Worm (Caenorhabditis elegans) whole organism, L2 larva: ENCODE measurements around the gene srh-286.

Experiments
- R02D3.7 ChIP-seq: fragments of 150-350 bp; optimal IDR thresholded peaks from 2 replicates; lab custom pipeline; 2014; ENCODE audit warnings: missing biosample characterization, missing genetic modification characterization
- alr-1 ChIP-seq: fragments of 150-350 bp; optimal IDR thresholded peaks from 2 replicates; lab custom pipeline; 2014; ENCODE audit warnings: missing biosample characterization, missing genetic modification characterization
- aly-2 ChIP-seq: fragments of 150-350 bp; optimal IDR thresholded peaks from 2 replicates; lab custom pipeline; 2014; ENCODE audit warnings: missing biosample characterization, missing genetic modification characterization
- ama-1 ChIP-seq: fragments of 150-350 bp; optimal IDR thresholded peaks from 2 replicates; lab custom pipeline; 2018; ENCODE audit warnings: inconsistent platforms
- blmp-1 ChIP-seq: sonication (generic microtip); optimal IDR thresholded peaks from 2 replicates; lab custom pipeline; 2017; ENCODE audit warnings: missing genetic modification characterization, mild to moderate bottlenecking, missing compliant biosample characterization, antibody characterized with exemption, moderate library complexity; ENCODE audit not compliant: insufficient read depth
- ceh-16 ChIP-seq: fragments of 150-350 bp; optimal IDR thresholded peaks from 2 replicates; lab custom pipeline; 2014; ENCODE audit warnings: missing biosample characterization, missing genetic modification characterization
- crh-2 ChIP-seq: sonication (generic microtip); optimal IDR thresholded peaks from 2 replicates; lab custom pipeline; 2017; ENCODE audit warnings: missing biosample characterization, missing genetic modification characterization
- dmd-4 ChIP-seq: sonication (generic microtip); optimal IDR thresholded peaks from 2 replicates; lab custom pipeline; 2017; ENCODE audit warnings: missing biosample characterization, missing genetic modification characterization
- egl-27 ChIP-seq: sonication (generic microtip); optimal IDR thresholded peaks from 3 replicates; lab custom pipeline; 2017; ENCODE audit warnings: missing biosample characterization, missing genetic modification reagents, missing genetic modification characterization
- elt-1 ChIP-seq: fragments of 150-350 bp; optimal IDR thresholded peaks from 2 replicates; lab custom pipeline; 2014; ENCODE audit warnings: missing biosample characterization, missing genetic modification characterization
- elt-3 ChIP-seq: sonication (generic microtip); optimal IDR thresholded peaks from 2 replicates; lab custom pipeline; 2017; ENCODE audit warnings: missing biosample characterization, missing genetic modification characterization
- fos-1 ChIP-seq: fragments of 150-350 bp; optimal IDR thresholded peaks from 2 replicates; lab custom pipeline; 2014; ENCODE audit warnings: missing biosample characterization, missing genetic modification characterization
- gmeb-1 ChIP-seq: fragments of 150-350 bp; optimal IDR thresholded peaks from 2 replicates; lab custom pipeline; 2014; ENCODE audit warnings: missing biosample characterization, missing genetic modification characterization
- lin-13 ChIP-seq: fragments of 150-350 bp; optimal IDR thresholded peaks from 2 replicates; lab custom pipeline; 2014; ENCODE audit warnings: missing biosample characterization, missing genetic modification reagents, missing genetic modification characterization
- lin-39 ChIP-seq: fragments of 150-350 bp; optimal IDR thresholded peaks from 2 replicates; lab custom pipeline; 2014; ENCODE audit warnings: missing biosample characterization, missing genetic modification reagents, missing genetic modification characterization
- lsy-2 ChIP-seq, 2 experiments: fragments of 150-350 bp in 1 of 2; sonication (generic microtip) in 1 of 2; optimal IDR thresholded peaks; 2 replicates each; lab custom pipeline; 2014 to 2017; ENCODE audit warnings: missing biosample characterization in 2 of 2, missing genetic modification characterization in 2 of 2
- mab-5 ChIP-seq: fragments of 150-350 bp; optimal IDR thresholded peaks from 2 replicates; lab custom pipeline; 2014; ENCODE audit warnings: missing biosample characterization, missing genetic modification characterization
- mbf-1 ChIP-seq: sonication (generic microtip); optimal IDR thresholded peaks from 2 replicates; lab custom pipeline; 2017; ENCODE audit warnings: missing biosample characterization, missing genetic modification characterization
- mdl-1 ChIP-seq, 2 experiments: fragments of 150-350 bp in 1 of 2; sonication (generic microtip) in 1 of 2; optimal IDR thresholded peaks; 2 replicates each; lab custom pipeline; 2017; ENCODE audit warnings: missing biosample characterization in 2 of 2, missing genetic modification characterization in 2 of 2
- nhr-11 ChIP-seq: fragments of 150-350 bp; optimal IDR thresholded peaks from 2 replicates; lab custom pipeline; 2014; ENCODE audit warnings: missing biosample characterization, missing genetic modification characterization
- nhr-129 ChIP-seq: fragments of 150-350 bp; optimal IDR thresholded peaks from 2 replicates; lab custom pipeline; 2014; ENCODE audit warnings: missing biosample characterization, missing genetic modification characterization
- nhr-21 ChIP-seq: fragments of 150-350 bp; optimal IDR thresholded peaks from 2 replicates; lab custom pipeline; 2014; ENCODE audit warnings: missing biosample characterization, missing genetic modification characterization
- nhr-23 ChIP-seq: fragments of 150-350 bp; optimal IDR thresholded peaks from 2 replicates; lab custom pipeline; 2014; ENCODE audit warnings: missing biosample characterization, missing genetic modification reagents, missing genetic modification characterization
- nhr-237 ChIP-seq: fragments of 150-350 bp; optimal IDR thresholded peaks from 2 replicates; lab custom pipeline; 2014; ENCODE audit warnings: missing biosample characterization, missing genetic modification characterization
- nhr-25 ChIP-seq: fragments of 150-350 bp; sonication (generic microtip); optimal IDR thresholded peaks from 3 replicates; lab custom pipeline; 2014; ENCODE audit warnings: missing biosample characterization, missing genetic modification characterization
- nhr-6 ChIP-seq: fragments of 150-350 bp; optimal IDR thresholded peaks from 2 replicates; lab custom pipeline; 2014; ENCODE audit warnings: missing biosample characterization, missing genetic modification characterization
- nhr-77 ChIP-seq: fragments of 150-350 bp; optimal IDR thresholded peaks from 2 replicates; lab custom pipeline; 2014; ENCODE audit warnings: missing biosample characterization, missing genetic modification characterization
- skn-1 ChIP-seq: sonication (generic microtip); optimal IDR thresholded peaks from 2 replicates; lab custom pipeline; 2017; ENCODE audit warnings: missing biosample characterization, missing genetic modification characterization
- sma-9 ChIP-seq, 2 experiments: fragments of 150-350 bp in 1 of 2; sonication (generic microtip) in 1 of 2; optimal IDR thresholded peaks; 2 replicates each; lab custom pipeline; 2014 to 2016; ENCODE audit warnings: missing genetic modification characterization in 2 of 2, mild to moderate bottlenecking in 1 of 2, missing biosample characterization in 1 of 2, missing compliant biosample characterization in 1 of 2, missing genetic modification reagents in 1 of 2, moderate library complexity in 1 of 2
- unc-39 ChIP-seq: fragments of 150-350 bp; optimal IDR thresholded peaks from 2 replicates; lab custom pipeline; 2014; ENCODE audit warnings: missing biosample characterization, missing genetic modification characterization
- unc-55 ChIP-seq: fragments of 150-350 bp; sonication (generic microtip); optimal IDR thresholded peaks from 3 replicates; lab custom pipeline; 2014; ENCODE audit warnings: missing biosample characterization, missing genetic modification reagents, missing genetic modification characterization
- ztf-1 ChIP-seq: fragments of 200-800 bp; sonication (Bioruptor generic); conservative IDR thresholded peaks from 2 replicates; pipeline ENCODE4 v1.3.6; 2022; ENCODE audit warnings: missing genetic modification characterization, missing compliant biosample characterization
- ztf-4 ChIP-seq: fragments of 150-350 bp; optimal IDR thresholded peaks from 2 replicates; lab custom pipeline; 2014; ENCODE audit warnings: missing biosample characterization, missing genetic modification characterization

Gene srh-286

DNA sequence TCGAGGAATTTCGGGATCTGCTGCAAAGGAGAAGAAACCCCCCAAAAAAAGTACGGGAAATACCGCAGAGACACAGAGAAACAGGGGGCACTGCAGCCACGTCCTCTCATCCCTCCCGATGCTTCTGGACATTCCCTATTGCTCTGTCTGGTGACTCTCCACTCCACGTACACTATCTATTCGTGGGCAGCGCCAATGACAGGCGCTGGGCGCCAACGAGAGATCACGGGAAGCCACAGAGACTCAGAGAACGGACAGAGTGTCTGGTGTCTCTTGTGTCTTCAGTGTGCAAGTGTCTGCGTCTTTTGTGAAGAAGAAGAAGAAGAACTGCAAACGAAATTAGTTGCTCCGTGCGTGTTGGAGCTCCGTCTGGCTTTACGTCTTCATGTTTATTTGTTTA is 13.9 kb upstream of the srh-286 start (continued):
- no peak for TF ChIP-seq skn-1 (tag; lab: Kevin White, UChicago)
- peak; percentile 78 for TF ChIP-seq lin-13 (GFP tag; lab: Kevin White, UChicago)
- TF ChIP-seq nhr-23, result no peak
- TF ChIP-seq mab-5 (tag; lab: Kevin White, UChicago), result peak; percentile 13
- peak; percentile 87 for TF ChIP-seq unc-55
- peak; percentile 69 for TF ChIP-seq fos-1 (tag; lab: Kevin White, UChicago)
- TF ChIP-seq nhr-25 (tag; lab: Kevin White, UChicago), result peak; percentile 33
- peak; percentile 52 for TF ChIP-seq gmeb-1 (tag; lab: Kevin White, UChicago)
- TF ChIP-seq ztf-4 (tag; lab: Kevin White, UChicago), result no peak
- TF ChIP-seq elt-1 (tag; lab: Kevin White, UChicago), result no peak
- peak; percentile 34 to 74 for TF ChIP-seq mdl-1 (tag; optimal IDR thresholded peaks at IDR 0.05; lab: Kevin White, UChicago)
- peak; percentile 80 for TF ChIP-seq sma-9 (GFP tag; optimal IDR thresholded peaks at IDR 0.05; lab: Kevin White, UChicago)
- no peak for TF ChIP-seq sma-9 (tag; optimal IDR thresholded peaks at IDR 0.05; lab: Kevin White, UChicago)
- TF ChIP-seq aly-2 (tag; lab: Kevin White, UChicago), result no peak
- TF ChIP-seq lin-39 (tag; lab: Kevin White, UChicago), result no peak
- TF ChIP-seq nhr-6 (tag; lab: Kevin White, UChicago), result peak; percentile 55
- no peak for TF ChIP-seq R02D3.7
- no peak for TF ChIP-seq mbf-1
- TF ChIP-seq elt-3 (tag; lab: Kevin White, UChicago), result no peak
- TF ChIP-seq lsy-2 (tag; optimal IDR thresholded peaks at IDR 0.05; lab: Kevin White, UChicago), result peak; percentile 72 to 91

DNA sequence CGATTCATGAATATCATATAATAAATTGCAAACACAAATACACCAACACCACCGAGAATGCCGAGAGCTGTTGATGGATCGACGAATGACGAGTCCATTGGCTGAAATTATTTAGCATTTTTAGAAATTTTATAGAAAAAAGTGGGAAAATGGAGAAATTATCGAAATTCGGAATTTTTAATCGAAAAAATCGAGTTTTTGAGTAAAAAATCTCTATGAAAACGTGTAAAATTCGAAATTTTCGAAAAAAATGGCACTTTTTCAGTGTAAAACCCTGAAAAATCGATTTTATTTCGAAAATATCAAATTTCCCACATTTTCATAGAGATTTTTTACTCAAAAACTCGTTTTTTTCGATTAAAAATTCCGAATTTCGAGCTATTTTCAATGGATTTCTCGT is 11.9 kb upstream of the srh-286 start, which contains the start of gene tcc-1:
Gene tcc-1 (minus strand): TSS at position 101 of the 400 bp plus-strand sequence.
- no peak for TF ChIP-seq unc-55
- TF ChIP-seq aly-2 (tag; lab: Kevin White, UChicago), result no peak
- TF ChIP-seq alr-1 (tag; lab: Kevin White, UChicago), result no peak
- TF ChIP-seq, all 48 proteins: peak for 0

DNA sequence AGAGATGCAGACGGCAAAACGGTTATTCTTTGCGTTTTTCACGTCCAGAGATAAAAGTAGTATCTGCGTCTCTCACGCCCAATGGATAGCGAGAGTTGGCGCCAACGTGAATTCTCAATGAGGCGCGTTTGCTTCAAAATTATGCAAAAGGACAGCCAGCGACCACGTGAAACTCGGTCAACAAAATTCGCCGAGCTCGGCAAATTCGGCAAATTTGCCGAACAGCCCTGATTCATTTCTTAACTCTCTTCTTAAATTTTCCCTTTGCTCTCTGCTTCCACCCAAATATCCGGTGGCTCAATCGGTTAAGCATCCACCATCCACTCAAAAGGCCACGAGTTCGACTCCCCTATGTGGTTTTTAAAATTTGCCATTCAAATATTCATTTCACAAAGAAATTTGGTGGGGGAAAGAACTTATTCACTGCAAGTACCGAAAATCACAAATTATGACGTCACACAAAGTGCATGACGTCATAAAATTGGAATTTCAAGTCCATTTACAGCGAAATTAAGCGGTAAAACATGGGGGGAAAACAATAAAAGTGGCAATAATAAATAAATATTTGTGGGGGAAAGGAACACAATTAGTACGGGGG is 1.5 kb upstream of the srh-286 start:
- TF ChIP-seq gmeb-1 (tag; lab: Kevin White, UChicago) (no peak), nhr-21 (tag; lab: Kevin White, UChicago) (no peak), nhr-237 (no peak), egl-27 (tag; lab: Kevin White, UChicago) (no peak), nhr-77 (no peak), mdl-1 (tag; optimal IDR thresholded peaks at IDR 0.05; lab: Kevin White, UChicago) (no peak), crh-2 (tag; lab: Kevin White, UChicago) (no peak), dmd-4 (tag; lab: Kevin White, UChicago) (no peak), nhr-129 (tag; lab: Kevin White, UChicago) (no peak), ztf-1 (GFP tag; lab: Robert Waterston, UW) (no peak), unc-39 (tag; lab: Kevin White, UChicago) (no peak), fos-1 (tag; lab: Kevin White, UChicago) (no peak), ama-1 (lab: Kevin White, UChicago) (no peak)

DNA sequence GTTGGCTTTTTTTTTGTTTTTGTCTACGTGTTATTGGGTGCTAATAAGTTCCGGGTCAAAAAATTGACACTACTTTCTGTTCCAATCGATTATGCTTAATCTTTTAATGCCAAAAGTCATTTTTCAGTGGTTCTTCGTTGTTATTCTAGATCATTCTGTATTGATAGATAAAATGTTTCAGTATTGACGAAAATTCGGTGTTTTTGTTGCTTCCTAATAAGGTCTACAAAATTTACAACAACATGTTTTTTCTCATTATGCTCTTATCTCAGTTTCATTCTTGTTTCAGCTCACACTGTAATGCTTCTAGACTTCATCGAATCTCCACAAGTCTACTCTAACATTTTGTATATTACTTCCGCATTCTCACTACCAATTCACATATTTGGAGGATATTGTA is 12.7 kb downstream of the srh-286 start, which contains the start of gene srh-303:
Gene srh-303 (plus strand): TSS at position 301 of the 400 bp plus-strand sequence.
- TF ChIP-seq nhr-6 (tag; lab: Kevin White, UChicago), result no peak
- TF ChIP-seq gmeb-1 (tag; lab: Kevin White, UChicago), result no peak
- no peak for TF ChIP-seq blmp-1 (tag; lab: Kevin White, UChicago)
- no peak for TF ChIP-seq mdl-1 (tag; optimal IDR thresholded peaks at IDR 0.05; lab: Kevin White, UChicago)
- no peak for TF ChIP-seq crh-2 (tag; lab: Kevin White, UChicago)
- no peak for TF ChIP-seq fos-1 (tag; lab: Kevin White, UChicago)
- TF ChIP-seq nhr-11 (tag; lab: Kevin White, UChicago), result no peak
- no peak for TF ChIP-seq ceh-16 (tag; lab: Kevin White, UChicago)
- no peak for TF ChIP-seq elt-1 (tag; lab: Kevin White, UChicago)
- TF ChIP-seq skn-1 (tag; lab: Kevin White, UChicago), result no peak
- no peak for TF ChIP-seq ztf-4 (tag; lab: Kevin White, UChicago)
- no peak for TF ChIP-seq egl-27 (tag; lab: Kevin White, UChicago)
